Fruit fly (Drosophila melanogaster) whole organism, embryonic: ENCODE measurements around the gene CG13088.

Experiments used
- Ada2b ChIP-seq: fragments of 200-800 bp; sonication (Bioruptor generic); IDR thresholded peaks from 2 replicates; pipeline ENCODE4 v1.3.6; 2022; ENCODE audit warnings: missing biosample characterization, missing genetic modification characterization
- B-H1 ChIP-seq: fragments of 200-800 bp; sonication (Bioruptor generic); IDR thresholded peaks from 3 replicates; pipeline ENCODE4 v1.3.6; 2022; ENCODE audit warnings: missing biosample characterization, missing genetic modification characterization
- Bdp1 ChIP-seq: fragments of 200-800 bp; sonication (Bioruptor generic); optimal IDR thresholded peaks from 3 replicates; lab custom pipeline; 2016; ENCODE audit warnings: missing biosample characterization, missing genetic modification characterization
- CG10147 ChIP-seq: fragments of 200-800 bp; sonication (Bioruptor generic); optimal IDR thresholded peaks from 2 replicates; lab custom pipeline; 2019; ENCODE audit warnings: missing biosample characterization, mild to moderate bottlenecking, missing genetic modification characterization, moderate library complexity
- CG1024 ChIP-seq: fragments of 200-800 bp; sonication (Bioruptor generic); IDR thresholded peaks from 2 replicates; pipeline ENCODE4 v1.3.6; 2022; ENCODE audit warnings: missing biosample characterization, missing genetic modification characterization
- CG11504 ChIP-seq: fragments of 200-800 bp; sonication (Bioruptor generic); optimal IDR thresholded peaks from 3 replicates; lab custom pipeline; 2019; ENCODE audit warnings: missing biosample characterization, mild to moderate bottlenecking, missing genetic modification characterization, moderate library complexity
- CG11560 ChIP-seq: fragments of 200-800 bp; sonication (Bioruptor generic); IDR thresholded peaks from 3 replicates; pipeline ENCODE4 v1.3.6; 2022; ENCODE audit warnings: missing biosample characterization, missing genetic modification characterization
- CG11695 ChIP-seq: fragments of 200-800 bp; sonication (Bioruptor generic); IDR thresholded peaks from 3 replicates; pipeline ENCODE4 v1.3.6; 2022; ENCODE audit warnings: missing biosample characterization, missing genetic modification characterization
- CG12104 ChIP-seq: fragments of 200-800 bp; sonication (Bioruptor generic); optimal IDR thresholded peaks from 3 replicates; lab custom pipeline; 2016; ENCODE audit warnings: missing biosample characterization, missing genetic modification characterization
- CG12219 ChIP-seq: fragments of 200-800 bp; sonication (Bioruptor generic); optimal IDR thresholded peaks from 3 replicates; lab custom pipeline; 2018; ENCODE audit warnings: missing biosample characterization, mild to moderate bottlenecking, missing genetic modification characterization
- CG12299 ChIP-seq: fragments of 200-800 bp; sonication (Bioruptor generic); optimal IDR thresholded peaks from 2 replicates; lab custom pipeline; 2018; ENCODE audit warnings: missing biosample characterization, mild to moderate bottlenecking, missing genetic modification characterization
- CG13894 ChIP-seq: fragments of 200-800 bp; sonication (Bioruptor generic); optimal IDR thresholded peaks from 3 replicates; lab custom pipeline; 2018; ENCODE audit warnings: missing biosample characterization, mild to moderate bottlenecking, missing genetic modification characterization, moderate library complexity
- CG2120 ChIP-seq: fragments of 200-800 bp; sonication (Bioruptor generic); optimal IDR thresholded peaks from 3 replicates; lab custom pipeline; 2016; ENCODE audit warnings: missing biosample characterization, missing genetic modification characterization
- CG2875 ChIP-seq: fragments of 200-800 bp; sonication (Bioruptor generic); optimal IDR thresholded peaks from 2 replicates; lab custom pipeline; 2017; ENCODE audit warnings: missing biosample characterization, mild to moderate bottlenecking, missing genetic modification characterization, missing genetic modification reagents
- CG33557 ChIP-seq: fragments of 200-800 bp; sonication (Bioruptor generic); optimal IDR thresholded peaks from 2 replicates; lab custom pipeline; 2019; ENCODE audit warnings: missing biosample characterization, mild to moderate bottlenecking, missing genetic modification characterization, moderate library complexity
- CG34224 ChIP-seq: fragments of 200-800 bp; sonication (Bioruptor generic); IDR thresholded peaks from 3 replicates; pipeline ENCODE4 v1.3.6; 2022; ENCODE audit warnings: missing biosample characterization, missing genetic modification characterization; ENCODE audit not compliant: partially characterized antibody
- CG34376 ChIP-seq: fragments of 200-800 bp; sonication (Bioruptor generic); optimal IDR thresholded peaks from 2 replicates; lab custom pipeline; 2018; ENCODE audit warnings: missing biosample characterization, mild to moderate bottlenecking, missing genetic modification characterization
- CG5180 ChIP-seq: fragments of 200-800 bp; sonication (Bioruptor generic); optimal IDR thresholded peaks from 3 replicates; lab custom pipeline; 2017; ENCODE audit warnings: missing biosample characterization, missing genetic modification characterization, mild to moderate bottlenecking, moderate library complexity, missing genetic modification reagents
- CG6272 ChIP-seq: fragments of 200-800 bp; sonication (Bioruptor generic); IDR thresholded peaks from 2 replicates; pipeline ENCODE4 v1.3.6; 2022; ENCODE audit warnings: missing biosample characterization, missing genetic modification characterization
- CG6683 ChIP-seq: fragments of 200-800 bp; sonication (Bioruptor generic); optimal IDR thresholded peaks from 2 replicates; lab custom pipeline; 2017; ENCODE audit warnings: missing biosample characterization, mild to moderate bottlenecking, missing genetic modification characterization, missing genetic modification reagents
- Camta ChIP-seq: fragments of 200-800 bp; sonication (Bioruptor generic); optimal IDR thresholded peaks from 2 replicates; lab custom pipeline; 2016; ENCODE audit warnings: missing biosample characterization, missing genetic modification characterization
- CkIIα-i1 ChIP-seq: fragments of 200-800 bp; sonication (Bioruptor generic); IDR thresholded peaks from 2 replicates; pipeline ENCODE4 v1.3.6; 2022; ENCODE audit warnings: missing biosample characterization, missing genetic modification characterization
- CrebB ChIP-seq: fragments of 200-800 bp; sonication (Bioruptor generic); optimal IDR thresholded peaks from 3 replicates; lab custom pipeline; 2018; ENCODE audit warnings: missing biosample characterization, mild to moderate bottlenecking, missing genetic modification characterization
- Dp ChIP-seq: fragments of 200-800 bp; sonication (Bioruptor generic); optimal IDR thresholded peaks from 2 replicates; lab custom pipeline; 2018; ENCODE audit warnings: missing biosample characterization, mild to moderate bottlenecking, missing genetic modification characterization, moderate library complexity
- Hr51 ChIP-seq, 2 experiments: fragments of 200-800 bp; sonication (Bioruptor generic); optimal IDR thresholded peaks; 2 replicates in 1 of 2; 3 replicates in 1 of 2; lab custom pipeline; 2016 to 2018; ENCODE audit warnings: missing biosample characterization in 2 of 2, missing genetic modification characterization in 2 of 2, mild to moderate bottlenecking in 1 of 2, moderate library complexity in 1 of 2
- Mad ChIP-seq: fragments of 200-800 bp; sonication (Bioruptor generic); optimal IDR thresholded peaks from 2 replicates; lab custom pipeline; 2016; ENCODE audit warnings: missing biosample characterization, missing genetic modification characterization
- Mrtf ChIP-seq: fragments of 200-800 bp; sonication (Bioruptor generic); IDR thresholded peaks from 3 replicates; pipeline ENCODE4 v1.3.6; 2022; ENCODE audit warnings: missing biosample characterization, missing genetic modification characterization
- Nf-YA ChIP-seq: fragments of 200-800 bp; sonication (Bioruptor generic); IDR thresholded peaks from 2 replicates; pipeline ENCODE4 v1.3.6; 2022; ENCODE audit warnings: missing biosample characterization, missing genetic modification characterization
- Pdp1 ChIP-seq, 2 experiments: fragments of 200-800 bp; sonication (Bioruptor generic); optimal IDR thresholded peaks; 3 replicates each; lab custom pipeline; 2016; ENCODE audit warnings: missing biosample characterization in 2 of 2, missing genetic modification characterization in 2 of 2, mild to moderate bottlenecking in 1 of 2, moderate library complexity in 1 of 2
- Poxn ChIP-seq: fragments of 200-800 bp; sonication (Bioruptor generic); IDR thresholded peaks from 2 replicates; pipeline ENCODE4 v1.3.6; 2022; ENCODE audit warnings: missing biosample characterization, missing genetic modification characterization
- al ChIP-seq: fragments of 200-800 bp; sonication (Bioruptor generic); IDR thresholded peaks from 2 replicates; pipeline ENCODE4 v1.3.6; 2022; ENCODE audit warnings: missing biosample characterization, missing genetic modification characterization
- ara ChIP-seq: fragments of 200-800 bp; sonication (Bioruptor generic); IDR thresholded peaks from 2 replicates; pipeline ENCODE4 v1.3.6; 2022; ENCODE audit warnings: missing biosample characterization, missing genetic modification characterization
- cas ChIP-seq: fragments of 200-800 bp; sonication (Bioruptor generic); IDR thresholded peaks from 2 replicates; pipeline ENCODE4 v1.3.6; 2022; ENCODE audit warnings: missing biosample characterization, missing genetic modification characterization
- crp ChIP-seq, 2 experiments: fragments of 200-800 bp; sonication (Bioruptor generic); optimal IDR thresholded peaks; 2 replicates in 1 of 2; 3 replicates in 1 of 2; lab custom pipeline; 2017; ENCODE audit warnings: missing biosample characterization in 2 of 2, missing genetic modification characterization in 2 of 2, mild to moderate bottlenecking in 1 of 2, moderate library complexity in 1 of 2
- cwo ChIP-seq: fragments of 200-800 bp; sonication (Bioruptor generic); optimal IDR thresholded peaks from 3 replicates; lab custom pipeline; 2017; ENCODE audit warnings: missing biosample characterization, missing genetic modification characterization, mild to moderate bottlenecking, moderate library complexity, missing genetic modification reagents
- dimm ChIP-seq: fragments of 200-800 bp; sonication (Bioruptor generic); IDR thresholded peaks from 2 replicates; pipeline ENCODE4 v1.3.6; 2022; ENCODE audit warnings: missing biosample characterization, missing genetic modification characterization
- dmrt99B ChIP-seq: fragments of 200-800 bp; sonication (Bioruptor generic); optimal IDR thresholded peaks from 2 replicates; lab custom pipeline; 2018; ENCODE audit warnings: missing biosample characterization, mild to moderate bottlenecking, missing genetic modification characterization, moderate library complexity
- dysf ChIP-seq: fragments of 200-800 bp; sonication (Bioruptor generic); IDR thresholded peaks from 3 replicates; pipeline ENCODE4 v1.3.6; 2022; ENCODE audit warnings: missing biosample characterization, missing genetic modification characterization
- gce ChIP-seq: fragments of 200-800 bp; sonication (Bioruptor generic); IDR thresholded peaks from 3 replicates; pipeline ENCODE4 v1.3.6; 2022; ENCODE audit warnings: missing biosample characterization, missing genetic modification characterization
- gsb-n ChIP-seq: fragments of 200-800 bp; sonication (Bioruptor generic); optimal IDR thresholded peaks from 3 replicates; lab custom pipeline; 2018; ENCODE audit warnings: missing biosample characterization, mild to moderate bottlenecking, missing genetic modification characterization
- ham ChIP-seq: fragments of 200-800 bp; sonication (Bioruptor generic); IDR thresholded peaks from 2 replicates; pipeline ENCODE4 v1.3.6; 2022; ENCODE audit warnings: missing biosample characterization, missing genetic modification characterization
- her ChIP-seq: fragments of 200-800 bp; sonication (Bioruptor generic); optimal IDR thresholded peaks from 2 replicates; lab custom pipeline; 2016; ENCODE audit warnings: missing biosample characterization, missing genetic modification characterization
- insv ChIP-seq, 2 experiments: fragments of 200-800 bp; sonication (Bioruptor generic); optimal IDR thresholded peaks; 3 replicates each; lab custom pipeline; 2016 to 2018; ENCODE audit warnings: missing biosample characterization in 2 of 2, missing genetic modification characterization in 2 of 2
- nerfin-1 ChIP-seq: fragments of 200-800 bp; sonication (Bioruptor generic); optimal IDR thresholded peaks from 3 replicates; lab custom pipeline; 2019; ENCODE audit warnings: missing biosample characterization, mild to moderate bottlenecking, missing genetic modification characterization, moderate library complexity
- nerfin-2 ChIP-seq: fragments of 200-800 bp; sonication (Bioruptor generic); IDR thresholded peaks from 2 replicates; pipeline ENCODE4 v1.3.6; 2022; ENCODE audit warnings: missing biosample characterization, missing genetic modification characterization; ENCODE audit not compliant: partially characterized antibody
- org-1 ChIP-seq: fragments of 200-800 bp; sonication (Bioruptor generic); optimal IDR thresholded peaks from 2 replicates; lab custom pipeline; 2017; ENCODE audit warnings: missing biosample characterization, missing genetic modification characterization
- pita ChIP-seq: fragments of 200-800 bp; sonication (Bioruptor generic); optimal IDR thresholded peaks from 2 replicates; lab custom pipeline; 2017; ENCODE audit warnings: missing biosample characterization, mild to moderate bottlenecking, missing genetic modification characterization
- salm ChIP-seq: fragments of 200-800 bp; sonication (Bioruptor generic); optimal IDR thresholded peaks from 2 replicates; lab custom pipeline; 2018; ENCODE audit warnings: missing biosample characterization, mild to moderate bottlenecking, missing genetic modification characterization
- sens ChIP-seq: fragments of 200-800 bp; sonication (Bioruptor generic); peaks from one replicate; lab custom pipeline; 2016; ENCODE audit warnings: missing biosample characterization, missing genetic modification characterization
- sens-2 ChIP-seq: fragments of 200-800 bp; sonication (Bioruptor generic); IDR thresholded peaks from 2 replicates; pipeline ENCODE4 v1.3.6; 2022; ENCODE audit warnings: missing biosample characterization, missing genetic modification characterization
- usp ChIP-seq: fragments of >200 bp; optimal IDR thresholded peaks from 2 replicates; lab custom pipeline; 2017; ENCODE audit warnings: missing biosample characterization, missing genetic modification characterization

CG13088 gene

dm6 chr2L:8528318-8528717 is 39.5 kb downstream of the CG13088 start, which contains the start of the genes lmgA and lmgB (continued):
- TF ChIP-seq CG6683 (GFP tag; lab: Kevin White, UChicago) (no peak), gce (GFP tag; lab: Robert Waterston, UW) (no peak), Bdp1 (no peak), dimm (GFP tag; lab: Robert Waterston, UW) (no peak), CG12299 (tag; lab: Kevin White, UChicago) (no peak), sens-2 (GFP tag; lab: Robert Waterston, UW) (no peak), ham (GFP tag; lab: Robert Waterston, UW) (no peak), sens (GFP tag; lab: Kevin White, UChicago) (peak; percentile 22), dmrt99B (tag; lab: Kevin White, UChicago) (no peak), CG1024 (GFP tag; lab: Robert Waterston, UW) (no peak), CG11695 (GFP tag; lab: Robert Waterston, UW) (no peak), CG12219 (no peak), Mad (GFP tag; lab: Kevin White, UChicago) (no peak), CG11504 (tag; lab: Kevin White, UChicago) (no peak), al (GFP tag; lab: Robert Waterston, UW) (0 out of 2 replicates have a peak, but pooled peaks have one; percentile 27), CG5180 (GFP tag; lab: Kevin White, UChicago) (no peak), dysf (GFP tag; lab: Robert Waterston, UW) (peak; percentile 17; the same call in 1 of the 3 replicates), CG13894 (no peak), crp (GFP tag; optimal IDR thresholded peaks at IDR 0.05; lab: Kevin White, UChicago) (peak in 1 of 2 experiments; percentile 48), nerfin-2 (GFP tag; lab: Robert Waterston, UW) (peak; percentile 91), cwo (GFP tag; lab: Kevin White, UChicago) (no peak), Mrtf (GFP tag; lab: Robert Waterston, UW) (no peak), CG2120 (GFP tag; lab: Kevin White, UChicago) (peak; percentile 62), Ada2b (GFP tag; lab: Robert Waterston, UW) (0 out of 2 replicates have a peak, but pooled peaks have one; percentile 17), org-1 (GFP tag; lab: Kevin White, UChicago) (no peak), Dp (peak; percentile 96), CG12104 (GFP tag; lab: Kevin White, UChicago) (no peak), pita (GFP tag; lab: Kevin White, UChicago) (no peak), CrebB (tag; lab: Kevin White, UChicago) (no peak), Pdp1 (GFP tag; optimal IDR thresholded peaks at IDR 0.05; lab: Kevin White, UChicago) (peak in 1 of 2 experiments; percentile 29), Hr51 (GFP tag; optimal IDR thresholded peaks at IDR 0.05; lab: Kevin White, UChicago) (no peak), CG6272 (no peak; the same call in 1 of the 2 replicates), ara (GFP tag; lab: Robert Waterston, UW) (no peak), nerfin-1 (tag; lab: Kevin White, UChicago) (peak; percentile 6), CG11560 (no peak), usp (GFP tag; lab: Kevin White, UChicago) (no peak), cas (GFP tag; lab: Robert Waterston, UW) (peak; percentile 26; the same call in 1 of the 2 replicates), CkIIα-i1 (no peak), CG34224 (peak; percentile 75), insv (GFP tag; optimal IDR thresholded peaks at IDR 0.05; lab: Kevin White, UChicago) (no peak), Poxn (GFP tag; lab: Robert Waterston, UW) (no peak), Camta (no peak), CG2875 (no peak), Nf-YA (GFP tag; lab: Robert Waterston, UW) (no peak), her (GFP tag; lab: Kevin White, UChicago) (no peak), B-H1 (GFP tag; lab: Robert Waterston, UW) (no peak), CG34376 (GFP tag; lab: Kevin White, UChicago) (no peak), CG10147 (GFP tag; lab: Kevin White, UChicago) (peak; percentile 8), gsb-n (tag; lab: Kevin White, UChicago) (no peak), CG33557 (no peak), salm (tag; lab: Kevin White, UChicago) (no peak)
